Worm (Caenorhabditis elegans): Measurements from ENCODE around the gene C35D10.3.

ce11 chrIII:4906365-4906764, 37.6 kb downstream of the C35D10.3 start:
- no peak for TF ChIP-seq ama-1 (optimal IDR thresholded peaks at IDR 0.05)
- TF ChIP-seq pha-4 (tag; optimal IDR thresholded peaks at IDR 0.05), result no peak
- no peak for TF ChIP-seq zip-5 (tag; optimal IDR thresholded peaks at IDR 0.05)
- no peak for TF ChIP-seq unc-55 (GFP tag; optimal IDR thresholded peaks at IDR 0.05)
- TF ChIP-seq ahr-1 (tag; optimal IDR thresholded peaks at IDR 0.05), result no peak
- TF ChIP-seq nhr-11 (tag; optimal IDR thresholded peaks at IDR 0.05), result no peak
- no peak for TF ChIP-seq F13H6.1 (tag; optimal IDR thresholded peaks at IDR 0.05)
- no peak for TF ChIP-seq unc-3 (GFP tag; conservative IDR thresholded peaks at IDR 0.05)
- TF ChIP-seq unc-3 (tag; optimal IDR thresholded peaks at IDR 0.05), result no peak
- TF ChIP-seq C38D4.7 (GFP tag; optimal IDR thresholded peaks at IDR 0.05), result no peak
- TF ChIP-seq mec-3 (tag; optimal IDR thresholded peaks at IDR 0.05; ENCODE audit: borderline replicate concordance), result no peak
- TF ChIP-seq elt-4 (tag; optimal IDR thresholded peaks at IDR 0.05), result no peak
- TF ChIP-seq sox-2 (GFP tag; IDR thresholded peaks at IDR 0.05), result no peak
- TF ChIP-seq unc-86 (tag; optimal IDR thresholded peaks at IDR 0.05), result no peak
- TF ChIP-seq hlh-13 (GFP tag; optimal IDR thresholded peaks at IDR 0.05), result no peak
